Worm (Caenorhabditis elegans) whole organism, young adult: ENCODE results near the gene Y116A8C.38.

Experiments used
- D2030.7 ChIP-seq: fragments of 200-800 bp; sonication (Bioruptor generic); IDR thresholded peaks from 2 replicates; pipeline ENCODE4 v1.3.6; 2022; ENCODE audit warnings: missing genetic modification reagents, missing genetic modification characterization, missing compliant biosample characterization
- F10E7.11 ChIP-seq: sonication (generic microtip); optimal IDR thresholded peaks from 2 replicates; lab custom pipeline; 2017; ENCODE audit warnings: mild to moderate bottlenecking, missing genetic modification characterization, moderate library complexity, missing compliant biosample characterization
- F33H1.4 ChIP-seq: fragments of 200-800 bp; sonication (Bioruptor generic); IDR thresholded peaks from 2 replicates; pipeline ENCODE4 v1.3.6; 2022; ENCODE audit warnings: missing genetic modification reagents, missing genetic modification characterization, missing compliant biosample characterization
- F55B11.4 ChIP-seq: sonication (generic microtip); optimal IDR thresholded peaks from 2 replicates; lab custom pipeline; 2016; ENCODE audit warnings: missing compliant biosample characterization, missing genetic modification characterization, borderline replicate concordance; ENCODE audit not compliant: insufficient read depth
- K11D2.4 ChIP-seq: fragments of 200-800 bp; sonication (Bioruptor generic); IDR thresholded peaks from 2 replicates; pipeline ENCODE4 v1.3.6; 2022; ENCODE audit warnings: missing genetic modification reagents, missing genetic modification characterization, missing compliant biosample characterization
- K12H6.12 ChIP-seq: fragments of 200-800 bp; sonication (Bioruptor generic); optimal IDR thresholded peaks from 2 replicates; lab custom pipeline; 2018; ENCODE audit warnings: mild to moderate bottlenecking, missing genetic modification characterization, missing compliant biosample characterization
- T26A5.8 ChIP-seq: sonication (generic microtip); optimal IDR thresholded peaks from 2 replicates; lab custom pipeline; 2016; ENCODE audit warnings: missing genetic modification characterization, missing compliant biosample characterization
- Y56A3A.18 ChIP-seq: fragments of 200-800 bp; sonication (Bioruptor generic); IDR thresholded peaks from 2 replicates; pipeline ENCODE4 v1.3.6; 2022; ENCODE audit warnings: missing genetic modification reagents, missing genetic modification characterization, missing compliant biosample characterization
- Y67H2A.10 ChIP-seq: fragments of 200-800 bp; sonication (Bioruptor generic); conservative IDR thresholded peaks from 2 replicates; pipeline ENCODE4 v1.3.6; 2022; ENCODE audit warnings: missing genetic modification reagents, missing genetic modification characterization, missing compliant biosample characterization
- aptf-2 ChIP-seq: fragments of 200-800 bp; sonication (Bioruptor generic); conservative IDR thresholded peaks from 2 replicates; pipeline ENCODE4 v1.3.6; 2022; ENCODE audit warnings: missing genetic modification reagents, missing genetic modification characterization, missing compliant biosample characterization
- aptf-3 ChIP-seq: fragments of 200-800 bp; sonication (Bioruptor generic); IDR thresholded peaks from 2 replicates; pipeline ENCODE4 v1.3.6; 2022; ENCODE audit warnings: missing genetic modification characterization, missing compliant biosample characterization
- attf-5 ChIP-seq: fragments of 200-800 bp; sonication (Bioruptor generic); optimal IDR thresholded peaks from 2 replicates; lab custom pipeline; 2018; ENCODE audit warnings: mild to moderate bottlenecking, missing genetic modification characterization, missing compliant biosample characterization
- attf-6 ChIP-seq: fragments of 200-800 bp; sonication (Bioruptor generic); IDR thresholded peaks from 2 replicates; pipeline ENCODE4 v1.3.6; 2022; ENCODE audit warnings: missing genetic modification reagents, missing genetic modification characterization, missing compliant biosample characterization
- ccch-3 ChIP-seq: fragments of 200-800 bp; sonication (Bioruptor generic); optimal IDR thresholded peaks from 2 replicates; lab custom pipeline; 2018; ENCODE audit warnings: mild to moderate bottlenecking, missing genetic modification characterization, missing compliant biosample characterization
- ceh-27 ChIP-seq: fragments of 200-800 bp; sonication (Bioruptor generic); optimal IDR thresholded peaks from 2 replicates; lab custom pipeline; 2018; ENCODE audit warnings: mild to moderate bottlenecking, missing genetic modification characterization, moderate library complexity, missing compliant biosample characterization
- ceh-91 ChIP-seq: fragments of 200-800 bp; sonication (Bioruptor generic); IDR thresholded peaks from 2 replicates; pipeline ENCODE4 v1.3.6; 2022; ENCODE audit warnings: missing genetic modification reagents, missing genetic modification characterization, missing compliant biosample characterization
- chd-7 ChIP-seq: sonication (generic microtip); optimal IDR thresholded peaks from 2 replicates; lab custom pipeline; 2016; ENCODE audit warnings: mild to moderate bottlenecking, missing genetic modification characterization, moderate library complexity, missing compliant biosample characterization
- die-1 ChIP-seq: sonication (generic microtip); optimal IDR thresholded peaks from 2 replicates; lab custom pipeline; 2016; ENCODE audit warnings: missing genotype, mild to moderate bottlenecking, missing genetic modification characterization, missing compliant biosample characterization
- efl-1 ChIP-seq: fragments of 150-350 bp; optimal IDR thresholded peaks from 2 replicates; lab custom pipeline; 2014; ENCODE audit warnings: missing biosample characterization, missing genetic modification reagents, missing genetic modification characterization
- fkh-3 ChIP-seq: sonication (generic microtip); optimal IDR thresholded peaks from 2 replicates; lab custom pipeline; 2016; ENCODE audit warnings: mild to moderate bottlenecking, missing genetic modification characterization, missing compliant biosample characterization
- gei-17 ChIP-seq: fragments of 200-800 bp; sonication (Bioruptor generic); optimal IDR thresholded peaks from 2 replicates; lab custom pipeline; 2018; ENCODE audit warnings: mild to moderate bottlenecking, missing genetic modification characterization, missing compliant biosample characterization
- hmg-1.2 ChIP-seq: fragments of 200-800 bp; sonication (Bioruptor generic); IDR thresholded peaks from 2 replicates; pipeline ENCODE4 v1.3.6; 2022; ENCODE audit warnings: missing genetic modification reagents, missing genetic modification characterization, missing compliant biosample characterization
- let-607 ChIP-seq, 2 experiments: fragments of 200-800 bp in 1 of 2; sonication (Bioruptor generic) in 1 of 2; sonication (generic microtip) in 1 of 2; optimal IDR thresholded peaks; 2 replicates each; lab custom pipeline; 2016 to 2018; ENCODE audit warnings: mild to moderate bottlenecking in 2 of 2, missing compliant biosample characterization in 2 of 2, missing genetic modification characterization in 2 of 2, moderate library complexity in 2 of 2, missing genotype in 1 of 2
- lin-26 ChIP-seq: fragments of 200-800 bp; sonication (Bioruptor generic); IDR thresholded peaks from 2 replicates; pipeline ENCODE4 v1.3.6; 2022; ENCODE audit warnings: missing genetic modification reagents, missing genetic modification characterization, missing compliant biosample characterization
- lin-40 ChIP-seq: sonication (generic microtip); optimal IDR thresholded peaks from 2 replicates; lab custom pipeline; 2016; ENCODE audit warnings: missing genetic modification characterization, mild to moderate bottlenecking, missing compliant biosample characterization, missing genotype, missing genetic modification reagents
- lin-54 ChIP-seq: fragments of 200-800 bp; sonication (Bioruptor generic); optimal IDR thresholded peaks from 2 replicates; lab custom pipeline; 2018; ENCODE audit warnings: mild to moderate bottlenecking, missing genetic modification characterization, missing compliant biosample characterization
- lsl-1 ChIP-seq: fragments of 200-800 bp; sonication (Bioruptor generic); optimal IDR thresholded peaks from 2 replicates; lab custom pipeline; 2018; ENCODE audit warnings: mild to moderate bottlenecking, missing genetic modification characterization, moderate library complexity, missing compliant biosample characterization
- mcd-1 ChIP-seq: fragments of 200-800 bp; sonication (Bioruptor generic); IDR thresholded peaks from 2 replicates; pipeline ENCODE4 v1.3.6; 2022; ENCODE audit warnings: missing genetic modification reagents, missing genetic modification characterization, missing compliant biosample characterization
- mxl-1 ChIP-seq: sonication (generic microtip); optimal IDR thresholded peaks from 2 replicates; lab custom pipeline; 2016; ENCODE audit warnings: missing genetic modification characterization, missing compliant biosample characterization
- nhr-120 ChIP-seq: fragments of 200-800 bp; sonication (Bioruptor generic); IDR thresholded peaks from 2 replicates; pipeline ENCODE4 v1.3.6; 2022; ENCODE audit warnings: missing genetic modification characterization, missing compliant biosample characterization
- nhr-90 ChIP-seq: sonication (generic microtip); optimal IDR thresholded peaks from 2 replicates; lab custom pipeline; 2016; ENCODE audit warnings: missing genotype, mild to moderate bottlenecking, missing genetic modification characterization, missing compliant biosample characterization
- pbrm-1 ChIP-seq: fragments of 200-800 bp; sonication (Bioruptor generic); IDR thresholded peaks from 2 replicates; pipeline ENCODE4 v1.3.6; 2022; ENCODE audit warnings: missing genetic modification reagents, missing genetic modification characterization, missing compliant biosample characterization
- rcor-1 ChIP-seq: fragments of 200-800 bp; sonication (Bioruptor generic); IDR thresholded peaks from 2 replicates; pipeline ENCODE4 v1.3.6; 2022; ENCODE audit warnings: missing genetic modification reagents, missing genetic modification characterization, missing compliant biosample characterization
- sdz-38 ChIP-seq: sonication (generic microtip); optimal IDR thresholded peaks from 2 replicates; lab custom pipeline; 2016; ENCODE audit warnings: missing genotype, missing genetic modification characterization, missing compliant biosample characterization
- sea-2 ChIP-seq: fragments of 200-800 bp; sonication (Bioruptor generic); IDR thresholded peaks from 2 replicates; pipeline ENCODE4 v1.3.6; 2022; ENCODE audit warnings: missing genetic modification characterization, missing compliant biosample characterization
- snpc-3.4 ChIP-seq: sonication (generic microtip); optimal IDR thresholded peaks from 2 replicates; lab custom pipeline; 2017; ENCODE audit warnings: missing genetic modification characterization, mild to moderate bottlenecking, missing compliant biosample characterization, antibody characterized with exemption, moderate library complexity, missing genotype, missing genetic modification reagents
- somi-1 ChIP-seq: fragments of 200-800 bp; sonication (Bioruptor generic); optimal IDR thresholded peaks from 2 replicates; lab custom pipeline; 2018; ENCODE audit warnings: mild to moderate bottlenecking, missing genetic modification characterization, missing compliant biosample characterization
- zfh-2 ChIP-seq: fragments of 200-800 bp; sonication (Bioruptor generic); conservative IDR thresholded peaks from 2 replicates; pipeline ENCODE4 v1.3.6; 2022; ENCODE audit warnings: missing genetic modification reagents, missing genetic modification characterization, missing compliant biosample characterization
- zim-3 ChIP-seq: sonication (generic microtip); optimal IDR thresholded peaks from 2 replicates; lab custom pipeline; 2017; ENCODE audit warnings: mild to moderate bottlenecking, missing genetic modification characterization, moderate library complexity, missing compliant biosample characterization
- ztf-18 ChIP-seq: sonication (generic microtip); optimal IDR thresholded peaks from 2 replicates; lab custom pipeline; 2016; ENCODE audit warnings: missing genotype, mild to moderate bottlenecking, missing genetic modification characterization, missing compliant biosample characterization
- ztf-22 ChIP-seq: fragments of 200-800 bp; sonication (Bioruptor generic); optimal IDR thresholded peaks from 2 replicates; lab custom pipeline; 2018; ENCODE audit warnings: mild to moderate bottlenecking, missing genetic modification characterization, moderate library complexity, missing compliant biosample characterization
- ztf-25 ChIP-seq: fragments of 200-800 bp; sonication (Bioruptor generic); IDR thresholded peaks from 2 replicates; pipeline ENCODE4 v1.3.6; 2022; ENCODE audit warnings: missing genetic modification reagents, missing genetic modification characterization, missing compliant biosample characterization
- ztf-3 ChIP-seq: fragments of 200-800 bp; sonication (Bioruptor generic); optimal IDR thresholded peaks from 2 replicates; lab custom pipeline; 2018; ENCODE audit warnings: mild to moderate bottlenecking, missing genetic modification characterization, missing compliant biosample characterization
- ztf-6 ChIP-seq: fragments of 200-800 bp; sonication (Bioruptor generic); IDR thresholded peaks from 2 replicates; pipeline ENCODE4 v1.3.6; 2022; ENCODE audit warnings: missing genetic modification reagents, missing genetic modification characterization, missing compliant biosample characterization

Y116A8C.38 gene

ce11 chrIV:17150418-17150817 is 19.1 kb downstream of the Y116A8C.38 start (continued):
- TF ChIP-seq sdz-38 (tag; lab: Kevin White, UChicago) (no peak), mcd-1 (GFP tag; lab: Robert Waterston, UW) (no peak), Y56A3A.18 (GFP tag; lab: Robert Waterston, UW) (no peak), somi-1 (GFP tag; lab: Kevin White, UChicago) (no peak), pbrm-1 (GFP tag; lab: Robert Waterston, UW) (no peak), lin-40 (no peak), attf-6 (GFP tag; lab: Robert Waterston, UW) (peak; percentile 91), zim-3 (tag; lab: Kevin White, UChicago) (no peak), mxl-1 (no peak), gei-17 (GFP tag; lab: Kevin White, UChicago) (no peak), let-607 (tag; optimal IDR thresholded peaks at IDR 0.05; lab: Kevin White, UChicago) (no peak), ceh-91 (GFP tag; lab: Robert Waterston, UW) (no peak), snpc-3.4 (no peak), ztf-6 (GFP tag; lab: Robert Waterston, UW) (no peak), efl-1 (no peak), ztf-18 (no peak), rcor-1 (GFP tag; lab: Robert Waterston, UW) (no peak), lsl-1 (GFP tag; lab: Kevin White, UChicago) (no peak), F55B11.4 (tag; lab: Kevin White, UChicago) (no peak), sea-2 (no peak), D2030.7 (GFP tag; lab: Robert Waterston, UW) (peak; percentile 71), ccch-3 (GFP tag; lab: Kevin White, UChicago) (no peak), ztf-22 (GFP tag; lab: Kevin White, UChicago) (no peak), attf-5 (GFP tag; lab: Kevin White, UChicago) (no peak), aptf-2 (GFP tag; lab: Robert Waterston, UW) (no peak), F33H1.4 (GFP tag; lab: Robert Waterston, UW) (no peak), hmg-1.2 (GFP tag; lab: Robert Waterston, UW) (no peak), nhr-90 (tag; lab: Kevin White, UChicago) (no peak), T26A5.8 (no peak), lin-26 (GFP tag; lab: Robert Waterston, UW) (peak; percentile 64; the same call in 1 of the 2 replicates), chd-7 (tag; lab: Kevin White, UChicago) (no peak), K11D2.4 (GFP tag; lab: Robert Waterston, UW) (no peak), Y67H2A.10 (GFP tag; lab: Robert Waterston, UW) (no peak), die-1 (no peak), nhr-120 (no peak), fkh-3 (no peak), K12H6.12 (no peak), ceh-27 (GFP tag; lab: Kevin White, UChicago) (no peak), ztf-25 (no peak), zfh-2 (GFP tag; lab: Robert Waterston, UW) (no peak), aptf-3 (GFP tag; lab: Robert Waterston, UW) (no peak), lin-54 (GFP tag; lab: Kevin White, UChicago) (no peak), F10E7.11 (tag; lab: Kevin White, UChicago) (no peak), ztf-3 (GFP tag; lab: Kevin White, UChicago) (no peak)
